Worm (Caenorhabditis elegans) whole organism, L4/young adult: ENCODE data around the gene zfp-3.

ENCODE experiments used
- W03F9.2 ChIP-seq: fragments of 150-350 bp; optimal IDR thresholded peaks from 2 replicates; lab custom pipeline; 2014; ENCODE audit warnings: missing biosample characterization, missing genetic modification characterization
- dao-5 ChIP-seq: sonication (generic microtip); optimal IDR thresholded peaks from 2 replicates; lab custom pipeline; 2016; ENCODE audit warnings: missing genotype, missing genetic modification characterization, moderate library complexity, missing compliant biosample characterization
- him-1 ChIP-seq: sonication (generic microtip); optimal IDR thresholded peaks from 2 replicates; lab custom pipeline; 2016; ENCODE audit warnings: missing genotype, missing genetic modification reagents, missing genetic modification characterization, missing compliant biosample characterization

The zfp-3 gene

DNA sequence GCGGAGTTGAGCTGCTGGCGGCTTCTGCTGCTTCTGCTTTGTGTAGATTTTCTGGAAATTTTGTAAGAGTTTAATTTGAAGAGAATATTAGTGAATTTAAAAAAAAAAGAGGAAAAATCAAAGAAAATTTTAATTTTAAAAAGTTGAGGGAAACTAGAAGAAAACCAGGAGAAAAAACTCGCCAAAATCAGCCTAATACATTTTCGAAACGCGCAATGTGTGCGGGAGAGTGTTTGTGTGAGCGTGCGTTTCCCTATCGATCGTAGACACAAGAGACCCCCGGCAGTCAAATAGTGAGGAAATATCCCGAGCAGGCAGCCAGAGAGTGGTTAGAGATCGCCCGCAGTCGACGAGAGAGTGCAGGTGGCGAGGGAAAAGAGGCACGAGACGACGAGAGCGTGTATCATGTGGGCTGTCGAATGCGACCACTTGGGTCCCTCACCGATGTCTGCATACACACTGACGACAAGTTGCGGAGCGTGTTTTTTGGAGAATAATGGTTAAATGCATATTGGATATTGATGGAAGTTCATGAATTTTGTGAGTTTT lies at the start of gene zfp-3:
TSS of gene zfp-3 (minus strand) at position 51 of the 549 bp plus-strand sequence.
- TF ChIP-seq him-1 (tag; lab: Kevin White, UChicago) (peak; percentile 80), dao-5 (tag; lab: Kevin White, UChicago) (peak; percentile 62), W03F9.2 (tag; lab: Kevin White, UChicago) (peak; percentile 72)

DNA sequence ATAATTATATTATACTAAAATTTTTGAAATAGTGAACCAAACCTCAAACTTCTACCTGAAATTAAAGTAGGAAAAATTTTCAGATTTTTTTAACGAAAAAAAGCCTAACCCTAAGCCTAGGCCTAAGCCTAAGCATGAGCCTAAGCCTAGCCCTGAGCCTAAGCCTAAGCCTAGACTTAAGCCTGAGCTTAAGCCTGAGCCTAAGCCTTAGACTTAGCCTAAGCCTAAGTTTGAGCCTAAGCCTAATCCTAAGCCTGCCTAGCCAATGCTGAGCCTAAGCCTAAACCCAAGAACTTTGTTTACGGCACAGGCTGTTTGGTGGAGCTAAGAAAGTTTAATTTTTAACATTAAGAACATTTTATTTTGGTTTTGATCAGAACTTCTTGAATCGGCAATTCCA lies 49.5 kb upstream of the zfp-3 start:
- TF ChIP-seq dao-5 (tag; lab: Kevin White, UChicago): no peak
- no peak for TF ChIP-seq W03F9.2 (tag; lab: Kevin White, UChicago)
- TF ChIP-seq him-1 (tag; lab: Kevin White, UChicago): no peak

DNA sequence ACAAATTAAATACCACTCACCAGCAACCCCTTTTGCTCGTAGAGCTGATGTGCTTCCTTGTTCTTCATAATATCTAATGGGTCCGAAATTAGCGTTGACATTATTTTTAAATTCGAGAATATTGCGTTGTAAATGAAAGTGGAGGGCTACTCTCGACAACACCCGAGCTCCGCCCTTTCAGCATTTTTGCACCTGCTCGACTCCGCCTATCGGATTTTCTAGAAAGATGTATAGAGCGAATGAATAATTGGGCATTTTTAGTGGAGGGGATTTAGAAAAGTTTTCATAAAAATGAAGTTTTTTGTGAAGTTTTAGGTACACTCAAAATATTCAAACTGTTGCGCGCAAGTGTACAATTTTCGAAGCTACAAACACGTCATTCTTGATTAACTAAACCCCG lies 47.8 kb upstream of the zfp-3 start, which contains the start of gene F09E10.5:
TSS of gene F09E10.5 (minus strand) at position 101 of the 400 bp plus-strand sequence.
- TF ChIP-seq him-1 (tag; lab: Kevin White, UChicago) (no peak), W03F9.2 (tag; lab: Kevin White, UChicago) (no peak)

DNA sequence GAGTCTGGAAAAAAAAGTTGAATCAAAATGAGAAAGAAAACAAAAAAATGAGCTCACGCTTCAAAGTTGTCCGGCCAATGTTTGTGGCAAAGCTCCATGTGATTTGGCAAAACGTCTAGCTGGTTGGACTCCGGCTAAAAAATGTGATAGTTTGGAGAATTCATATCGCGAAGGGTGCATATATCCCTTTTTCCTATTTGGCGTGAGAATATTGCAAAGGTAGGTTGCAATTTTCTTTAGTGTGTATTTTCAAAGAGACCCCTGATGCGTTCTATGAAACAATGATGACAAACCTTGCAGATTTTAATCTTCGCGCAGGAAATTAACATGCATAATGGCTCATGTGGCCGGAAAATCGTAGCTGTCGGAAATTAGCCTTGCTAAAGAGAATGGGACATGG lies 45.7 kb upstream of the zfp-3 start:
- no peak for TF ChIP-seq him-1 (tag; lab: Kevin White, UChicago)
- no peak for TF ChIP-seq W03F9.2 (tag; lab: Kevin White, UChicago)
- TF ChIP-seq dao-5 (tag; lab: Kevin White, UChicago): no peak

DNA sequence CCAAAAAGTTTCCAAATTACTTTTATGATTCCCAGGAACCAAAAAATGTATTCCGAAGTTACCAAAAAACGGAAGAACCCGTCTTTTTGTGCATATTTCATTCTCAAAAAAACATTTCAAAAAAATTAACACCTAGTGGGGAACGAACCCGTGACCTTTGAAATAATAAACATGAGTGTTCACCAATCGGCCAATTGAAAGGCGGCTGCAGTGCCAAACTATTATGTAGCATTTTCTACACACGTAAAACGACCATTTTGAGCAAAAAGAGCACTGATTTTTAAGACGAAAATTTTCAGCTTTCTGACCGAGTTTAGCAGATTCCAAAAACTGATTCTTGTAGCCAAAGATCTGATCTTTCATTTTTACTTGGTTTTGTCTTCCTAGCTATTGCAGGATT lies 44.6 kb upstream of the zfp-3 start:
- TF ChIP-seq him-1 (tag; lab: Kevin White, UChicago) (no peak), dao-5 (tag; lab: Kevin White, UChicago) (no peak), W03F9.2 (tag; lab: Kevin White, UChicago) (no peak)

DNA sequence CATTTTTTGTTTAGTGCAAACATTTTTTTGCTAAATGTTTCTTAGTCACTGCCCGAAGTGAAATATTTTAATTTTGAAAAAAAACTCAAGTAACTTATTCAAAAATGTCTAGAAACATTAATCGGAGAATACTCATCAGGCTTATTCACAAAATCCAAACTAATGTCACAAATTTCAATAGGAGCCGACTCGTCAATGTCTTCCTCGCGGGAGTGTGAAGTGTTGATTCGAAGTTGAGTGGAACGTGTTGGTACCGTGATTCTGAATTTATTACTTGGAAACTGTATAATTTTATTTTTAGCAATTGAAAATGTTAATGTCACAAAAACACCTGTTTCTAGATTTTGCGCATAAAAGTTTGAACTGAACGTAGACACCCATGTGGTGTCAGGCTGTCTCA lies 43.1 kb upstream of the zfp-3 start:
- TF ChIP-seq him-1 (tag; lab: Kevin White, UChicago) (no peak), W03F9.2 (tag; lab: Kevin White, UChicago) (no peak), dao-5 (tag; lab: Kevin White, UChicago) (no peak)

DNA sequence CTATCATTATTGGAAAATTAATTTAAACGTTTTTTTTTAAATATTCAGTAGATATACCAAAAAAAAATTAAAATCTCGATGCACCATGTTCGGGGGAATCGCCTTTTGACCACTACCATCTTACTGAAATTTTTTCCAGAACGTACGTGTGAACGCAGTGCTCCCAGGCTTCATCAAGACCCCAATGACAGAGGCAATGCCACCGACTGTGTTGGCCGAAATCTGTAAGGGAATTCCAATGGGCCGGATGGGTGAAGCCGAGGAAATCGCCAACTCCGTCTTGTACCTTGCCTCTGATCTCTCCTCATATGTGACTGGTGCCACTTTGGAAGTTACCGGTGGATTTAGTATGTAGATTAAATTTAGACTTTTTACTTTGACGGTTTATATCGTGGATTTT lies 42.3 kb upstream of the zfp-3 start:
- TF ChIP-seq dao-5 (tag; lab: Kevin White, UChicago) (no peak), him-1 (tag; lab: Kevin White, UChicago) (no peak), W03F9.2 (tag; lab: Kevin White, UChicago) (no peak)

DNA sequence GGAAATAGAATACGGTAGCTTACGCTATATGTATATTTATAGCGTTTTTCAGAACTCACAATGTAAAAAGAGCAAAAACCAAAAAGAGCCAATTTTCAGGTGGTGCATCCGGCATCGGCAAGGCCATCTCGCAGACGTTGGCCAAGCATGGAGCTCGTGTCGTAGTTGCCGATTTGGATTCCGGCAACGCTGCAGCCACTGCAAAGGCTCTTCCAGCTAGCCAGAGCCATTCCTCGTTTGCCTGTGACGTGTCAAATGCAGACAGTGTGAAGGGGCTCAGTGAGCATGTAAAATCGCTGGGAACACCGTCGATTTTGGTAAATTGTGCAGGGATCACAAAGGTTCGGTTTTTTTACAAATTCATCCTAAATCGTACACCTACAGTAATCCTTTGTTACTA lies 40.7 kb upstream of the zfp-3 start:
- no peak for TF ChIP-seq him-1 (tag; lab: Kevin White, UChicago)
- TF ChIP-seq W03F9.2 (tag; lab: Kevin White, UChicago): no peak
- no peak for TF ChIP-seq dao-5 (tag; lab: Kevin White, UChicago)

DNA sequence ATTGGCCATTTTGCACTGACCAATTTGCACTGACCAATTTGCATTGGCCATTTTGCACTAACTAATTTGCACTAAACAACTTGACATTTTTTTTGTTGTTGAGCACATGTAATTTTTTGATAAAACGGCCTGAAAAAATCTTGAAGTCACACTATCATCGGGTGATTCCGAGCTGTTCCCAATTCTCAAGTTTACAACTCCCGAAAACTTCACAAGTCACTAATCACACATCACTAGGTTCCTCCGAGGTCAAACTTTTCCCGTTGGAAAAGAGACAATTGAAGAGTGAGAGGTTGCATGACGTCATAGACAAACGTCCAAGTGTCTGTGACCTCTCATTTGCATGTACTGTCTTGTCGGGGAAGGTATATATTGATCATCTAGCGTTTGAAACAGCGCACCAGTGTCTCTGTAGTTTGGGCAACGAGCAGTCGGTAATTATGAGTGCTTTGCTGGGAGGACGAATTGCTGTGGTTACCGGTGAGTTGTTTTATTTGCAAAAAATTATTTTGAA lies 39.7 kb upstream of the zfp-3 start, which contains the start of the genes D1005.10 and dhs-25:
TSS of gene D1005.10 (minus strand) at position 51 of the 514 bp plus-strand sequence.
TSS of gene dhs-25 (plus strand) at position 398 of the 514 bp plus-strand sequence.
- TF ChIP-seq W03F9.2 (tag; lab: Kevin White, UChicago): peak; percentile 53
- no peak for TF ChIP-seq dao-5 (tag; lab: Kevin White, UChicago)
- no peak for TF ChIP-seq him-1 (tag; lab: Kevin White, UChicago)

DNA sequence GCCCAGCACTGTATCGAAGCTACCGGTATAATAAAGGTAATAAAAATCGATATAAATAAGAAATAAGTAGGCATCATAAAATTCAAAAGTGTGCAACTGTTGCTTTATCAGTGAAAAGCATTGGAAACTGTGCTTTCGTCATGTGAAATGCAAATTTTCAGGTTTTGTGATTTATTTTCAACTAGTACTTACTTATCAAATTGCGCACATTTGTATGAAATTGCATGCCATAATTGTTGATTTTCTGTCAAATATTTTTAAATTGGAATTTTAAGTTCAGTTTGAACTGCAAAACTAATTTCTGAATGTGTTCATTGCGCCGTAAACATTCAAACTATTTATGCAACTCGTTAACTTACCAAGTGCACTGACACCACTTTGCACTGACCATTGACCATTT lies 39.3 kb upstream of the zfp-3 start, which contains the start of gene D1005.4:
TSS of gene D1005.4 (minus strand) at position 101 of the 400 bp plus-strand sequence.
- TF ChIP-seq dao-5 (tag; lab: Kevin White, UChicago): no peak
- TF ChIP-seq W03F9.2 (tag; lab: Kevin White, UChicago): no peak
- no peak for TF ChIP-seq him-1 (tag; lab: Kevin White, UChicago)

DNA sequence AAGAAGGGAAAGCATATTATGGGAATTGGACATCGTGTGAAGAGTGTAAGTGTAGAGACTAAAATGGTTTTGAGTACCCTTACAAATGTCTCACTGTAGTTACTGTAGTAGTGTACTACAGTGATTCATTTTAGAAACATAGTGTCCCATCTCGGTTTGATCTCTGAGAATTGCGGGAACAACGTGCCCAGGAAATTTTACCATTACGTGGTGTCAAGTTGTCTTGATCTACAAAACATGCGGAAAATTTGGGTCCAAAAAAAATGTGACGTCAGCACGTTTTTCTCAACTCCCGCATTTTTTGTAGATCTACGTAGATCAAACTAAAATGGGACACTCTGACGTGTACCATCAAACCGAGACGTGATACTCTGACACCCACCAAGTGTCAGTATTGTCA lies 36.8 kb upstream of the zfp-3 start:
- TF ChIP-seq him-1 (tag; lab: Kevin White, UChicago): no peak
- TF ChIP-seq W03F9.2 (tag; lab: Kevin White, UChicago): no peak
- no peak for TF ChIP-seq dao-5 (tag; lab: Kevin White, UChicago)

DNA sequence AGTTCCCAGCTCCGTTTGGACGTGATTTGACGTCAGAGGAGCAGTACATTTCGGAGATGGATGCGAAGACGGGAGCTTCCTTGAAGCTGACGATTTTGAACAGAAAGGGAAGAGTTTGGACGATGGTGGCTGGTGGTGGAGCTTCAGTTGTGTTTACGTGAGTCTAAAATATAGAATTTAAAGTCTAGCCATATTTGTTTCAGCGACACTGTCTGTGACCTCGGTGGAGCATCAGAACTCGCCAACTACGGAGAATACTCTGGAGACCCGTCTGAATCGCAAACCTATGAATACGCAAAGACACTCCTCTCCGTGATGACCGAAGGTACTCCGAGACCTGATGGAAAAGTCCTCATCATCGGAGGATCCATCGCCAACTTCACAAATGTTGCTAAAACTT lies 34.1 kb upstream of the zfp-3 start:
- no peak for TF ChIP-seq dao-5 (tag; lab: Kevin White, UChicago)
- no peak for TF ChIP-seq him-1 (tag; lab: Kevin White, UChicago)
- TF ChIP-seq W03F9.2 (tag; lab: Kevin White, UChicago): no peak

DNA sequence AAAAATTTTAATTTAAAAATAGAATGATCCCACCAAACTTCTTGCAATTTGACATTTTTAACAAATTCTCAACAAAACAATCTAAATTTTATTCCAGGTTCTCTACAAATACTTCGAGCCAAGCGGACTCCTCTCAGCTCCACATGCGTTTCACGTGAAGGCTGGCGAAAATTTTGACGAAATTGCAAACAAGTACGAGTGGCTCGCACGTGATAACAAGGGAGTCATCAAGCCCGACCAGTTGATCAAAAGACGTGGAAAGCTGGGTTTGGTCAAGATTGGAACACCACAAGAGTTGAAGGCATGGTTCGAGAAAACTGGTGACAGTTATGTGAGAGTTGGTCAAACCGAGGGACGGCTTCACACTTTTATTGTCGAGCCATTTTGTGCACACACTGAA lies 33.2 kb upstream of the zfp-3 start:
- no peak for TF ChIP-seq W03F9.2 (tag; lab: Kevin White, UChicago)
- no peak for TF ChIP-seq him-1 (tag; lab: Kevin White, UChicago)
- TF ChIP-seq dao-5 (tag; lab: Kevin White, UChicago): no peak

DNA sequence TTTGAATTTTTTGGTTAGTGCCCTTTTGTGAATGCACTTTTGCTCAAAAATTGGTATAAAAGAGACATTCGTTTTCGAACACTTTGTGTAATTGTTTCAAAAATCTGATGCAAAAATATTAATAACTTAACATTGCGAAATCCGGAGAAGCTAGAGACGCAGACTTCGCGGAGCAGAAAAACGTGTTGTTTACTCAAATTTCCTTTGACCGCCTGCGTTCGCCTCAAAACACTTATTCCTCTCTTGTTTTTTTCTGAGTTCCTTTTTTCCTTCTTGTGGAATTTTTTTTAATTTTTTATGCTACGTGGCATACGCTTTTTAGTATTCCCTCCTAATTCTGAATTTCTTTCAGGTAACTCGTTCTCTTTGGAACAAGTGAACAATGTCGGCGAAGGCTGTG lies 32.7 kb upstream of the zfp-3 start, which contains the start of gene acly-1:
TSS of gene acly-1 (plus strand) at position 353 of the 400 bp plus-strand sequence.
- TF ChIP-seq W03F9.2 (tag; lab: Kevin White, UChicago) (no peak), dao-5 (tag; lab: Kevin White, UChicago) (no peak), him-1 (tag; lab: Kevin White, UChicago) (no peak)
